Worm (Caenorhabditis elegans): ENCODE results near the gene F10E9.12.

DNA sequence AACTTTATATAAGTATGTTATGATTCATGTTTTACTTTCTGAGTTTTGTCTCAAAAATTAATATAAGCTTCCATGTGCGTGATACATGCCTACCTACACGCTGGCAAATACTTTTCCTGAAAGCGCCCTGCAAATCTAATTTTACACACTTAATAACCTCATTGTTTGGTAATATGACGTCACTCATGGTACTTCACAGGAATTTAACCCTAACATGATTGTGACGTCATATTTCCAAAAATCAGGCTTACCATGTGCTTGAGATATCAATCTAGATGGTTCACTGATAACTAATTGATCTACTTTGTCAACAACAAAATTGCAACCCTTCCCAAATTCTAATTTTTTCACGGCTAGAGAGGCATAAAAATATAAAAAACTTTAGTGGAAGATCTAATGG lies 20.9 kb upstream of the F10E9.12 start:
- TF ChIP-seq fos-1 (tag; optimal IDR thresholded peaks at IDR 0.05) (no peak), nhr-77 (tag; optimal IDR thresholded peaks at IDR 0.05) (no peak), R02D3.7 (tag; optimal IDR thresholded peaks at IDR 0.05) (no peak), nhr-25 (tag; optimal IDR thresholded peaks at IDR 0.05) (no peak), unc-39 (tag; optimal IDR thresholded peaks at IDR 0.05) (no peak), ztf-11 (tag; optimal IDR thresholded peaks at IDR 0.05) (no peak), nhr-11 (tag; optimal IDR thresholded peaks at IDR 0.05) (no peak), lin-39 (tag; optimal IDR thresholded peaks at IDR 0.05) (no peak), skn-1 (tag; optimal IDR thresholded peaks at IDR 0.05) (no peak)
